Fruit fly (Drosophila melanogaster) whole organism: ENCODE data around the gene CG15432.

Experiments
- Dll ChIP-seq: fragments of >200 bp; optimal IDR thresholded peaks from 2 replicates; lab custom pipeline; 2017
- EcR ChIP-seq, 2 experiments: fragments of >200 bp; optimal IDR thresholded peaks; 2 replicates each; lab custom pipeline; 2017; ENCODE audit warnings: missing biosample characterization in 2 of 2, missing genetic modification characterization in 2 of 2, missing genetic modification reagents in 2 of 2
- usp ChIP-seq: fragments of >200 bp; optimal IDR thresholded peaks from 2 replicates; lab custom pipeline; 2017; ENCODE audit warnings: missing biosample characterization, missing genetic modification characterization, mixed read lengths

DNA sequence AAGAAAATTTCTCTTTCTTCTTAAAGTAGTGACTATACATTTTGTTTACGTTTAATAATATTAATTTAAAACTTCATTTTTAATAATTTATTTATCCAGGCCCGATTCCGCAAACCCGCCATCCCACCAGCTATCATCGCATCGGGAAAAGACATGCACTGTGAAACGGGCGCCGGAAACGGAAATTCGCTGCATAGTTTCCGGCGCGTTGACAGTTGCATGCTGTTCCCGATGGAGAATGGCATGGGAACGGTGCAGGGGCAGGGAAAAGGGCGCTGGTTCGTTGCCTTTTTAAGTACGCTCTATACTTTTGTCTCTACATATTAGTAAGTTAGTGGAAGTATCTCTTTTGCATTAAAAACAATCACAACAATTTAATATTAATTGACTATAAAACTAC, 35.9 kb downstream of the CG15432 start:
- no peak for TF ChIP-seq EcR (GFP tag; optimal IDR thresholded peaks at IDR 0.05; lab: Kevin White, UChicago)
- TF ChIP-seq usp (GFP tag; lab: Kevin White, UChicago): no peak
- TF ChIP-seq Dll (lab: Kevin White, UChicago): no peak
